Worm (Caenorhabditis elegans): ENCODE measurements around the gene sox-2.

DNA sequence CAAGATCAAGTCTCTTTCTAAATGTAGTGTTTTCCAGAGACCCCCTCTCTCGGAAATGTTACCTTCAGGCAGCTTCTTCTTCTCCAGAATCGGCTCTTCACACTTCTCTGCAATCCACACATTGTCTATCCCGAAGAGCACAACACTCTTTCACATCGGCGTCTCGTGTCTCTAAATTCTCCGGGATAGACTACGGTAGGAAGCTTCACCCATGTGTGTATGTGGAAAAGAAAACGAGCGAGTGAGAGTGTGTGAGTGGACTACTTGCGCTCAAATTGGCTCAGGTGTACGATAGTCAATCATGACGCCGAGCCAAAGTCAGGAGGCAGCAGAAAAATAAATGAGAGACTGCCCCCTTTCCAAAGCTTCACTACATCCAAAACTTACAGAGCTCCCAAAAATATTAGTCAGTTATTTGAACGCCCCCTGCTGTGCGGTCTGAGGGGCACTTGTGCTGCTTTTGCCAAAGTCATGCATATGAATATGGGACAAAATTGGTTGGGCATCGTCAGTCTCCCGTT is 6.3 kb downstream of the sox-2 start:
- no peak for TF ChIP-seq ztf-6 (GFP tag; IDR thresholded peaks at IDR 0.05)
- no peak for TF ChIP-seq dpl-1 (GFP tag; optimal IDR thresholded peaks at IDR 0.05)
- no peak for TF ChIP-seq hlh-12 (tag; optimal IDR thresholded peaks at IDR 0.05)
- no peak for TF ChIP-seq ama-1 (optimal IDR thresholded peaks at IDR 0.05)
- no peak for TF ChIP-seq ama-1 (GFP tag; optimal IDR thresholded peaks at IDR 0.05)
- TF ChIP-seq somi-1 (GFP tag; optimal IDR thresholded peaks at IDR 0.05), result no peak
- TF ChIP-seq ceh-40 (GFP tag; IDR thresholded peaks at IDR 0.05), result no peak
- TF ChIP-seq C06A6.2 (GFP tag; conservative IDR thresholded peaks at IDR 0.05), result no peak
- no peak for TF ChIP-seq mes-4 (tag; optimal IDR thresholded peaks at IDR 0.05)
- no peak for TF ChIP-seq Y95B8A.8 (GFP tag; IDR thresholded peaks at IDR 0.05)
- no peak for TF ChIP-seq unc-62 (GFP tag; optimal IDR thresholded peaks at IDR 0.05)
